Fruit fly (Drosophila melanogaster): ENCODE data around the gene lmgA.

The lmgA gene

DNA sequence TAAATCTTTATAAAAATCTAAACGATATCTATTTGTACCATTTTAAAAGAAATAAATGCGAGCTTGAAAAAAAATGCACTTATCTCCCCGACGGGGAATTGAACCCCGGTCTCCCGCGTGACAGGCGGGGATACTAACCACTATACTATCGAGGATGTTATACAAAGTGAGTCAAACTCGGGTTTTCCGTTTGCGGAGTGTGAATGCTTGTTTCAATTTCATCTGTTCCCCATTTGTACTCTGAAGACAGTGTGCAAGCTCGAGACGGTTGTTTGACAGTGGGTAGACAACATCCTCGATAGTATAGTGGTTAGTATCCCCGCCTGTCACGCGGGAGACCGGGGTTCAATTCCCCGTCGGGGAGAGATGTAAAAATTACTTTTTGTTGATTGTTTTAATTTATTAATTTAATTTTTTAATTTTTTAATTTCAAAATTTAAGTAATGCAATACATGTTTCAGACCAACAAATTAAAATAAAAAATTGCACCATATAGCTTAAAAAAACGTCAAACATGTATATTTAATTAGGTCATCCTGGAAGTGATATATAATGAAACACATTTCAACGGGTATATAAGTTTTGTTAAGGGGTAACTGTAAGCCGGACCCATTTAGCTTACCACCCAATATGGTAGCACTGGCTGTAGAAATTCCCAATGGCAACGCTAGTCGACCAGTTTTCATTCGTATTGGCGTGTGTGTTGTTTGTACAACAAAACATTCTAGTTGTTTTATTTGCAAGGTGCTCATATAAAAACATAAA, 13.2 kb upstream of the lmgA start, which contains the start of gene Sema1a (continued):
- TF ChIP-seq CG6276 (GFP tag; optimal IDR thresholded peaks at IDR 0.05) (peak; percentile 65), CG15336 (GFP tag; IDR thresholded peaks at IDR 0.05) (peak; percentile 56; the same call in 1 of the 2 replicates), achi (GFP tag; optimal IDR thresholded peaks at IDR 0.05) (no peak), Smox (GFP tag; optimal IDR thresholded peaks at IDR 0.05) (peak; percentile 57), fd85E (GFP tag; optimal IDR thresholded peaks at IDR 0.05) (no peak), eg (GFP tag; IDR thresholded peaks at IDR 0.05) (peak; percentile 82), Ets21C (GFP tag; optimal IDR thresholded peaks at IDR 0.05) (peak; percentile 32), pdm3 (GFP tag; optimal IDR thresholded peaks at IDR 0.05) (peak; percentile 39), CG31627 (GFP tag; optimal IDR thresholded peaks at IDR 0.05) (peak; percentile 82), CG11902 (GFP tag; optimal IDR thresholded peaks at IDR 0.05) (peak; percentile 32)

DNA sequence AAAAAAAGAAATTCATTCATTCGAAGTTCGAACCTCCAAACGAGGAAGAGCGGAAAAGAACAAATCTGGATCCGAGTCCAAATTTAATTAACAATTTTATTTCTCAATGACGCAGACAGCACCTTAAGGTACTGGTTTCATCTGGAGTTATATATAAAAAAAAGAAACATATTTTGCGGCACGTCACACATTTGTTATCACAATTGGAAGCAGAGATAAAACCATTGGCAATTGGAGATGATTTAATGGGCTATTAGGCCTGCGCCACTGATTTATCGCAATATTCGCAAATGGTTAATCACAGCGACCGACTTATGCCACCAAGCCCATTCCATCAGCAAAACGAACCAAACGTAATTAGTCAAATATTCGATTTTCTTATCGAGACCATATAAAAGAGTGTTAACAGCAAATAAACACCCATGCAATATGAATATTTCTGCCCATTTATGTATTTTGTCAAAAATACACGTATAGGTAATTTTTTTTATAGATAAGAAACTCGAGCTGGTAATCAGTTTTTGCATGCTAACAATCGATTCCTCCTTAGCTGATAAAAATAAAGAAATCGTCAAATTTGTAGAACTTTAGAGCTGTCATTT, 10.1 kb upstream of the lmgA start:
- TF ChIP-seq vri (GFP tag; optimal IDR thresholded peaks at IDR 0.05) (peak; percentile 70), svp (GFP tag) (peak; percentile 52), CG6792 (GFP tag; optimal IDR thresholded peaks at IDR 0.05) (no peak)

DNA sequence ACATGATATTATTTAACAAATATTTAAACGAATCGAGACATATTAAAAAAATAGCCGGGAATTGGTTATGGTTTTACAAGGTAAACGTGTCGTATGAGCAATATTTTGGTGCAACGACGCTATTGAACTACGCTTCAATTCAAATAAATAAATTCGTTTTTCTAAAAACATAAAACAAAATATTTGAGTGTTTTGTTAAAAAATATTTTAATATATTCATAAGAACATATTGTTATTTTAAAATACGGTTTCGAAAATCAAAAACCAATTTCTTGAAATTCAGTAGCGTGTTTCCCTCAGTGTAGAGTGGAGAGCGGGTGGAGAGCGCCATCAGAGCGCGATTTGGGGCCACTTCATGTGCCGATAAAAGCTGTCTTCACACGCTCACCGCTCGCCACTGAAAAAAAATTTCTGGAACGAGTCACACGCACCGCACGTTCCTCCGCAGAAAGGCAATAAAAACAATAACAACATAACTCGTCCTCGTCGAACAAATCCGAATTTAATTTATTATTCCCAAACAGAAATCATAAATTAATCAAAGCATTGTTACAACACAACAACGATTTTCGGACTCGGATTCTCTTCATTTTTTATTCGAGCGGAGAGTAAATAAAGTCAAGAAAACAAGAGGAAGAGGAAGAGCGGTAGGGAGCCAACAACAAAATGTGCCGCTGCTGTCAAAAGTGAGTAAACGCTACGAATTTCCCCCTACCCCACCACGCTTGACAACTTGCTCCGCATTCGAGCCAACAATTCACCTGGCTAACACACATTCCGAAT, 7.2 kb upstream of the lmgA start:
- peak; percentile 53 to 95 for TF ChIP-seq salr (GFP tag; optimal IDR thresholded peaks at IDR 0.05)
- TF ChIP-seq Eip78C (GFP tag): peak; percentile 93
- TF ChIP-seq achi (GFP tag; optimal IDR thresholded peaks at IDR 0.05): peak; percentile 91
- TF ChIP-seq spab (GFP tag; optimal IDR thresholded peaks at IDR 0.05): peak; percentile 91
- TF ChIP-seq Lpt (GFP tag; optimal IDR thresholded peaks at IDR 0.05): peak; percentile 72
- peak; percentile 94 for TF ChIP-seq CG3032 (tag; optimal IDR thresholded peaks at IDR 0.05)
- peak; percentile 72 for TF ChIP-seq CG9139 (GFP tag; optimal IDR thresholded peaks at IDR 0.05)
- TF ChIP-seq CG4318 (GFP tag; optimal IDR thresholded peaks at IDR 0.05): peak; percentile 92
- peak; percentile 87; the same call in 2 of the 3 replicates for TF ChIP-seq CG8119 (GFP tag; IDR thresholded peaks at IDR 0.05)
- peak; percentile 83; the same call in 1 of the 2 replicates for TF ChIP-seq CG15336 (GFP tag; IDR thresholded peaks at IDR 0.05)
- TF ChIP-seq CG11762 (GFP tag; optimal IDR thresholded peaks at IDR 0.05; ENCODE audit: insufficient read depth): peak; percentile 87
- TF ChIP-seq CG6854 (GFP tag; optimal IDR thresholded peaks at IDR 0.05): peak; percentile 86
- TF ChIP-seq vri (GFP tag; optimal IDR thresholded peaks at IDR 0.05): peak; percentile 71
- peak; percentile 85; the same call in 1 of the 2 replicates for TF ChIP-seq Gug (GFP tag; IDR thresholded peaks at IDR 0.05)
- TF ChIP-seq fd85E (GFP tag; optimal IDR thresholded peaks at IDR 0.05): no peak
- peak; percentile 68 for TF ChIP-seq CG6163 (GFP tag; IDR thresholded peaks at IDR 0.05)
- peak; percentile 82 for TF ChIP-seq svp (GFP tag)
- peak; percentile 90 for TF ChIP-seq Sox15 (GFP tag; optimal IDR thresholded peaks at IDR 0.05)
- peak; percentile 83 for TF ChIP-seq Eip75B (GFP tag; optimal IDR thresholded peaks at IDR 0.05)
- TF ChIP-seq CG16779 (tag; optimal IDR thresholded peaks at IDR 0.05): peak; percentile 89
- TF ChIP-seq CG11294 (GFP tag; IDR thresholded peaks at IDR 0.05): peak; percentile 51
- peak; percentile 61 for TF ChIP-seq Sox14 (GFP tag; optimal IDR thresholded peaks at IDR 0.05)
- peak; percentile 93 for TF ChIP-seq OdsH (GFP tag; optimal IDR thresholded peaks at IDR 0.05)
- TF ChIP-seq CG6276 (GFP tag; optimal IDR thresholded peaks at IDR 0.05): peak; percentile 94
- peak; percentile 86 for TF ChIP-seq CG11902 (GFP tag; optimal IDR thresholded peaks at IDR 0.05)
- TF ChIP-seq CG1621 (tag; optimal IDR thresholded peaks at IDR 0.05): peak; percentile 36
- no peak for TF ChIP-seq Hr38 (GFP tag; optimal IDR thresholded peaks at IDR 0.05)
- peak; percentile 83 for TF ChIP-seq dac (GFP tag; optimal IDR thresholded peaks at IDR 0.05)
- peak; percentile 80 for TF ChIP-seq Smox (GFP tag; optimal IDR thresholded peaks at IDR 0.05)
- TF ChIP-seq CG31627 (GFP tag; optimal IDR thresholded peaks at IDR 0.05): peak; percentile 74
- peak; percentile 89 for TF ChIP-seq CG8632 (GFP tag; optimal IDR thresholded peaks at IDR 0.05)
- peak; percentile 84 for TF ChIP-seq dsx (GFP tag; optimal IDR thresholded peaks at IDR 0.05; ENCODE audit: poor library complexity, severe bottlenecking)
- TF ChIP-seq CG10631 (GFP tag; optimal IDR thresholded peaks at IDR 0.05): peak; percentile 92
- peak; percentile 79 for TF ChIP-seq topi (GFP tag; optimal IDR thresholded peaks at IDR 0.05)
- TF ChIP-seq net (GFP tag; optimal IDR thresholded peaks at IDR 0.05): peak; percentile 86
- TF ChIP-seq CG34406 (GFP tag; optimal IDR thresholded peaks at IDR 0.05): peak; percentile 93
- TF ChIP-seq esn (GFP tag; optimal IDR thresholded peaks at IDR 0.05): peak; percentile 92
- TF ChIP-seq Met (GFP tag; optimal IDR thresholded peaks at IDR 0.05): peak; percentile 81
- TF ChIP-seq cyc (GFP tag; optimal IDR thresholded peaks at IDR 0.05): peak; percentile 69

Data from whole organism, prepupa.